Fruit fly (Drosophila melanogaster) Kc167 (cell line): Measurements from ENCODE around the gene CG16824.

Source experiments
- Myc ChIP-seq: fragments of >200 bp; optimal IDR thresholded peaks from 2 replicates; lab custom pipeline; 2017; ENCODE audit warnings: missing external identifiers
- Sin3A ChIP-seq: fragments of >200 bp; optimal IDR thresholded peaks from 2 replicates; lab custom pipeline; 2018; ENCODE audit warnings: missing external identifiers
- h ChIP-seq: fragments of >200 bp; optimal IDR thresholded peaks from 3 replicates; lab custom pipeline; 2018; ENCODE audit warnings: missing external identifiers
- insv ChIP-seq: fragments of >200 bp; optimal IDR thresholded peaks from 3 replicates; lab custom pipeline; 2018; ENCODE audit warnings: missing external identifiers
- psq ChIP-seq: fragments of >200 bp; optimal IDR thresholded peaks from 2 replicates; lab custom pipeline; 2017; ENCODE audit warnings: missing external identifiers
- ttk ChIP-seq: sonication (Bioruptor generic); optimal IDR thresholded peaks from 2 replicates; lab custom pipeline; 2017; ENCODE audit warnings: missing external identifiers

- TF ChIP-seq psq (lab: Kevin White, UChicago) (no peak), ttk (lab: Kevin White, UChicago) (no peak), Myc (lab: Kevin White, UChicago) (no peak), h (lab: Kevin White, UChicago) (no peak), Sin3A (lab: Kevin White, UChicago) (no peak), insv (no peak)
These were observed 785 bp upstream of the CG16824 start for dm6 chr2L:13291960-13292487.
